Worm (Caenorhabditis elegans) whole organism, L4 larva: ENCODE data around the gene C06G3.3.
A peak's percentile ranks its signal among the peaks of the same experiment; 100 is the strongest.

Source experiments
- D1046.2 ChIP-seq: fragments of 200-800 bp; sonication (Bioruptor generic); IDR thresholded peaks from 2 replicates; pipeline ENCODE4 v1.3.6; 2022; ENCODE audit warnings: missing genetic modification characterization, missing compliant biosample characterization
- F10B5.3 ChIP-seq: sonication (generic microtip); optimal IDR thresholded peaks from 2 replicates; lab custom pipeline; 2016; ENCODE audit warnings: mild to moderate bottlenecking, missing genetic modification characterization, missing compliant biosample characterization
- F44E2.7 ChIP-seq: fragments of 200-800 bp; sonication (Bioruptor generic); IDR thresholded peaks from 2 replicates; pipeline ENCODE4 v2.1.2; 2022; ENCODE audit warnings: missing genetic modification characterization, missing compliant biosample characterization
- R02D3.7 ChIP-seq: fragments of 150-350 bp; sonication (generic microtip); optimal IDR thresholded peaks from 3 replicates; lab custom pipeline; 2014; ENCODE audit warnings: missing biosample characterization, missing genetic modification characterization
- Y48G9A.11 ChIP-seq: fragments of 200-800 bp; sonication (Bioruptor generic); IDR thresholded peaks from 2 replicates; pipeline ENCODE4 v1.3.6; 2022; ENCODE audit warnings: missing genetic modification reagents, missing genetic modification characterization, missing compliant biosample characterization
- Y75B8A.6 ChIP-seq: fragments of 200-800 bp; sonication (Bioruptor generic); IDR thresholded peaks from 2 replicates; pipeline ENCODE4 v1.3.6; 2022; ENCODE audit warnings: missing genetic modification reagents, missing genetic modification characterization, missing compliant biosample characterization
- aha-1 ChIP-seq: fragments of 150-350 bp; peaks from one replicate; lab custom pipeline; 2014; ENCODE audit warnings: missing biosample characterization, missing genetic modification characterization
- ama-1 ChIP-seq: fragments of 150-350 bp; optimal IDR thresholded peaks from 2 replicates; lab custom pipeline; 2014; ENCODE audit warnings: inconsistent platforms, mixed read lengths
- ceh-20 ChIP-seq: fragments of 200-800 bp; sonication (Bioruptor generic); IDR thresholded peaks from 2 replicates; pipeline ENCODE4 v1.3.6; 2022; ENCODE audit warnings: missing genetic modification reagents, missing genetic modification characterization, missing compliant biosample characterization
- ceh-44 ChIP-seq: fragments of 200-800 bp; sonication (Bioruptor generic); IDR thresholded peaks from 2 replicates; pipeline ENCODE4 v1.3.6; 2022; ENCODE audit warnings: missing genetic modification reagents, missing genetic modification characterization, missing compliant biosample characterization
- ctbp-1 ChIP-seq: fragments of 200-800 bp; sonication (Bioruptor generic); IDR thresholded peaks from 2 replicates; pipeline ENCODE4 v1.3.6; 2022; ENCODE audit warnings: missing genetic modification reagents, missing genetic modification characterization, missing compliant biosample characterization
- daf-19 ChIP-seq: fragments of 200-800 bp; sonication (Bioruptor generic); conservative IDR thresholded peaks from 2 replicates; pipeline ENCODE4 v1.3.6; 2022; ENCODE audit warnings: missing genetic modification characterization, missing compliant biosample characterization
- fkh-10 ChIP-seq: fragments of 150-350 bp; optimal IDR thresholded peaks from 2 replicates; lab custom pipeline; 2014; ENCODE audit warnings: missing biosample characterization, missing genetic modification reagents, missing genetic modification characterization
- hlh-30 ChIP-seq: sonication (generic microtip); optimal IDR thresholded peaks from 2 replicates; lab custom pipeline; 2017; ENCODE audit warnings: antibody characterized with exemption, mild to moderate bottlenecking, missing genetic modification characterization, missing compliant biosample characterization; ENCODE audit not compliant: insufficient read depth
- lim-7 ChIP-seq: fragments of 200-800 bp; sonication (Bioruptor generic); IDR thresholded peaks from 2 replicates; pipeline ENCODE4 v1.3.6; 2022; ENCODE audit warnings: missing genetic modification characterization, missing compliant biosample characterization
- lin-15B ChIP-seq: fragments of 150-350 bp; sonication (generic microtip); optimal IDR thresholded peaks from 3 replicates; lab custom pipeline; 2014; ENCODE audit warnings: missing biosample characterization, missing genetic modification characterization
- lin-39 ChIP-seq: fragments of 150-350 bp; optimal IDR thresholded peaks from 2 replicates; lab custom pipeline; 2014; ENCODE audit warnings: missing biosample characterization, missing genetic modification reagents, missing genetic modification characterization
- lir-3 ChIP-seq: sonication (generic microtip); optimal IDR thresholded peaks from 2 replicates; lab custom pipeline; 2016; ENCODE audit warnings: mild to moderate bottlenecking, missing genetic modification characterization, missing compliant biosample characterization
- lsy-2 ChIP-seq, 2 experiments: fragments of 150-350 bp in 1 of 2; sonication (generic microtip) in 1 of 2; optimal IDR thresholded peaks; 2 replicates each; lab custom pipeline; 2014 to 2017; ENCODE audit warnings: missing biosample characterization in 2 of 2, missing genetic modification characterization in 2 of 2
- madf-5 ChIP-seq, 2 experiments: fragments of 200-800 bp; sonication (Bioruptor generic); IDR thresholded peaks; 2 replicates each; pipeline ENCODE4 v1.3.6; 2022; ENCODE audit warnings: missing compliant biosample characterization in 2 of 2, missing genetic modification characterization in 2 of 2
- madf-9 ChIP-seq: fragments of 200-800 bp; sonication (Bioruptor generic); conservative IDR thresholded peaks from 2 replicates; pipeline ENCODE4 v1.3.6; 2022; ENCODE audit warnings: missing genetic modification reagents, missing genetic modification characterization, missing compliant biosample characterization
- mdt-29 ChIP-seq: fragments of 200-800 bp; sonication (Bioruptor generic); IDR thresholded peaks from 2 replicates; pipeline ENCODE4 v1.3.6; 2022; ENCODE audit warnings: missing genetic modification reagents, missing genetic modification characterization, missing compliant biosample characterization
- mxl-3 ChIP-seq: fragments of 200-800 bp; sonication (Bioruptor generic); optimal IDR thresholded peaks from 2 replicates; lab custom pipeline; 2018; ENCODE audit warnings: mild to moderate bottlenecking, missing genetic modification characterization, missing compliant biosample characterization
- nhr-102 ChIP-seq: sonication (generic microtip); optimal IDR thresholded peaks from 2 replicates; lab custom pipeline; 2016; ENCODE audit warnings: mild to moderate bottlenecking, missing genetic modification characterization, moderate library complexity, missing compliant biosample characterization
- nhr-11 ChIP-seq: fragments of 150-350 bp; optimal IDR thresholded peaks from 2 replicates; lab custom pipeline; 2014; ENCODE audit warnings: missing biosample characterization, missing genetic modification characterization
- nhr-111 ChIP-seq: fragments of 200-800 bp; sonication (Bioruptor generic); optimal IDR thresholded peaks from 2 replicates; lab custom pipeline; 2018; ENCODE audit warnings: mild to moderate bottlenecking, missing genetic modification characterization, missing compliant biosample characterization
- nhr-41 ChIP-seq: fragments of 200-800 bp; sonication (Bioruptor generic); IDR thresholded peaks from 2 replicates; pipeline ENCODE4 v1.3.6; 2022; ENCODE audit warnings: missing genetic modification reagents, missing genetic modification characterization, missing compliant biosample characterization
- php-3 ChIP-seq: fragments of 200-800 bp; sonication (Bioruptor generic); IDR thresholded peaks from 2 replicates; pipeline ENCODE4 v1.3.6; 2022; ENCODE audit warnings: missing genetic modification reagents, missing genetic modification characterization, missing compliant biosample characterization
- sdz-12 ChIP-seq: fragments of 200-800 bp; sonication (Bioruptor generic); optimal IDR thresholded peaks from 2 replicates; lab custom pipeline; 2018; ENCODE audit warnings: mild to moderate bottlenecking, missing genetic modification characterization, missing compliant biosample characterization
- snpc-1.2 ChIP-seq: fragments of 200-800 bp; sonication (Bioruptor generic); IDR thresholded peaks from 2 replicates; pipeline ENCODE4 v1.3.6; 2022; ENCODE audit warnings: missing genetic modification reagents, missing genetic modification characterization, missing compliant biosample characterization
- spr-1 ChIP-seq: sonication (generic microtip); optimal IDR thresholded peaks from 2 replicates; lab custom pipeline; 2016; ENCODE audit warnings: mild to moderate bottlenecking, missing genetic modification characterization, missing compliant biosample characterization
- unc-39 ChIP-seq: sonication (generic microtip); optimal IDR thresholded peaks from 2 replicates; lab custom pipeline; 2017; ENCODE audit warnings: missing biosample characterization, missing genetic modification characterization
- vab-7 ChIP-seq: fragments of 200-800 bp; sonication (Bioruptor generic); IDR thresholded peaks from 2 replicates; pipeline ENCODE4 v1.3.6; 2022; ENCODE audit warnings: missing genetic modification reagents, missing genetic modification characterization, missing compliant biosample characterization

Gene C06G3.3

DNA sequence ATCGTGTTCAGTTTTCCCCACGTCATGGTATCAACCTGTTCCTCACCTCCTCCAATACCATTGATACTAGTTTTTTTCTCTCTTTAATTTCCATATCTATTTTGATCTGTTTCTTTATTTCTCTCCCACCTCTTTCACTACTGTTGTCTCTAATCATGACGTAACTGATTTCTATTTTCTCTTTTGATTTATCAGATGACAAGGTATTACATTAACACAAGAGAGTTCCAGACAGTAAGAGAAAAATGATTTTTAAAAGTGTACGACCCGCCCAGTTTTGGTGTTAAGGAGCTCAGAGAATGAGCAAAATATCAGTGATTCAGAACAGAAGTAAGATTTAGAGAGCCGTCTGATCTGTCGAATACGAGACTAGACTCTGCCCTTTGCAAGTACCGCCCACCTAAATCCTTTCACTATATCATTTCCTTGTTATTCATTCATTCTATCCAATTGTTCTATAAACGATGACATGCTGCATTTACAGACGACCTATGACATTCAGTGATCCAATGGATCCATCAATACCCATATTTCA is 13.8 kb downstream of the C06G3.3 start, which contains the start of gene nhr-105 (continued):
- TF ChIP-seq nhr-102 (tag; lab: Kevin White, UChicago) = peak; percentile 39

DNA sequence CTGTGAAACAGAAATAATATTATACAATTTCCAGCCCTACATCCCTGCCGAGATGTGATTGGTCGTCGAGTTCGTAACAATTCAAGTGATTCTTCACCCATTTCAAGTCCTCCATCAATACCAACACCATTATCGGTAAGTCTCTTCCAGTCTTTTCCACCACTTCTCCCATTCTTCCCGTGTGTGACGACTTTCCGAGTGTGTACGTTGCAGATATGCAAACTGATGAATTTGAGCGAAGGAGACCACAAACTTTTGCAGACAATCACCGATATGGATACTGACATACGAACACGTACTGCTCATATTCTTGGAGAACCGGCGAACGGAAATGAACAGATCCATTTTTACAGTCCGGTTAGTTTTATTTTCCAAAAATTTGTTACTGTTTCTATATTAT is 15.6 kb downstream of the C06G3.3 start:
- TF ChIP-seq ctbp-1 (GFP tag; lab: Robert Waterston, UW) (no peak), snpc-1.2 (GFP tag; lab: Robert Waterston, UW) (no peak), madf-9 (no peak), php-3 (no peak), ama-1 (lab: Kevin White, UChicago) (peak; percentile 30), daf-19 (GFP tag; lab: Robert Waterston, UW) (no peak), mdt-29 (GFP tag; lab: Robert Waterston, UW) (0 out of 2 replicates have a peak, but pooled peaks have one; percentile 14), madf-5 (GFP tag; IDR thresholded peaks at IDR 0.05; lab: Robert Waterston, UW) (no peak), aha-1 (tag; lab: Kevin White, UChicago) (peak; percentile 52)

DNA sequence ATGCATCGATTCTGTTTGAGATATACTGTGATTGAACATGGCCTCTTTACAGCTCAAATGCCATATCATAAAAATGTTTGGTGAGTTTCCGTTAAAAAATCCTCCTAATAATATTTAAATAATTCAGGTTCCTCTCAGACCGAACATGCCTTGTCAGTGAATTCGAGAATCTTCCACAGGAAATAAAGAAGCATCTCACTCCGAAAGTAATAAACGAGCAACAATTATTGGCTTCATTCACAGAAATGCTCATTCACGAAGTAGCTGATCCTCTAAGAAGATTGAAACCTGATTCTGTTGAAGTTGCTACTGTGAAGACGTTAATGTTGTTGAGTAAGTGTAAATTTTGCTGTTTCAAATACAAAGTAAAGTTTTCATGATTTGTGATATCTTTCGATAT is 16.2 kb downstream of the C06G3.3 start:
- TF ChIP-seq Y48G9A.11 (no peak), mxl-3 (GFP tag; lab: Kevin White, UChicago) (no peak), nhr-41 (GFP tag; lab: Robert Waterston, UW) (no peak), lir-3 (tag; lab: Kevin White, UChicago) (no peak), F10B5.3 (tag; lab: Kevin White, UChicago) (no peak), ceh-20 (GFP tag; lab: Robert Waterston, UW) (no peak), vab-7 (GFP tag; lab: Robert Waterston, UW) (no peak), lsy-2 (tag; optimal IDR thresholded peaks at IDR 0.05; lab: Kevin White, UChicago) (no peak), lin-15B (tag; lab: Kevin White, UChicago) (no peak), nhr-111 (no peak), hlh-30 (tag; lab: Kevin White, UChicago) (no peak), nhr-11 (no peak)

DNA sequence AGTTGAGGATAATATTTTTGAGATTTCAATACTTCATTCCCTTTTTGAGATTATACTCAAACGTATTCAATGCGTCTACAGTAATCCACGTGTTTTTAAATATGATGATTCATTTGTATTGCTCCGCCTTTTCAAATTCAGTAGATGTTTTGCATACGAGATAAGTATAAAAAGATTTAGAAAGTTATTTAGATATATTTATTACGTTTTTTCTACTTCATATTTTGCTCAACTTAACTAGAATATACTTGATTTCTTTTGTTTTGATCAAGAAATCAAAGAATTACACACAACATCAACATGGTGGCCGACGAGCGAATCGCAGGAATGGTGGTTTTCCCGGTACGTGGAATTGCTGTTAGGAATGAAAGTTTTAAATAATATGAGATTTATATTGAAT is 21.8 kb downstream of the C06G3.3 start, which contains the start of gene srx-50:
Gene srx-50, plus strand, starts transcription at position 301 of the 400 bp plus-strand sequence.
- no peak for TF ChIP-seq ceh-44
- TF ChIP-seq lin-39 (tag; lab: Kevin White, UChicago) = no peak
- no peak for TF ChIP-seq nhr-111
- no peak for TF ChIP-seq D1046.2 (GFP tag; lab: Robert Waterston, UW)

DNA sequence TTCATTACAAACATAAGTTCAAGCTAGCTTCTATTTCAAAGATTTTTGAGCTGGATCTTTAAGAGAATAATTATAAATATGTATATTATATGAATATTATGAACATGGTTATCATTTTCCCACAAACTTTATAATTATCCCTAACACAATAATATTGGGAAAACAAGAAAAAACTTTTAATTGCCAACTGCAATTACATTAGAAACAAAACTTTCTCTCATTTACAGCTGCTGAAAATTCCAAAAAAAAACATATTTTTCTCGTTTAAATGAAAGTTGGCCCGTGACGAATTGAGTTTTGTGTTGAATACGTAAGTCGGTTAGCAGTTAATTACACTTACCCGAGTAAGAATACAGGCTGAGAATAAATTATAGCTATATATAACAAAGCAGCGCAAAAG is 26.8 kb downstream of the C06G3.3 start:
- TF ChIP-seq aha-1 (tag; lab: Kevin White, UChicago) (peak; percentile 90), nhr-11 (no peak), sdz-12 (GFP tag; lab: Kevin White, UChicago) (no peak), F44E2.7 (GFP tag; lab: Robert Waterston, UW) (no peak)

DNA sequence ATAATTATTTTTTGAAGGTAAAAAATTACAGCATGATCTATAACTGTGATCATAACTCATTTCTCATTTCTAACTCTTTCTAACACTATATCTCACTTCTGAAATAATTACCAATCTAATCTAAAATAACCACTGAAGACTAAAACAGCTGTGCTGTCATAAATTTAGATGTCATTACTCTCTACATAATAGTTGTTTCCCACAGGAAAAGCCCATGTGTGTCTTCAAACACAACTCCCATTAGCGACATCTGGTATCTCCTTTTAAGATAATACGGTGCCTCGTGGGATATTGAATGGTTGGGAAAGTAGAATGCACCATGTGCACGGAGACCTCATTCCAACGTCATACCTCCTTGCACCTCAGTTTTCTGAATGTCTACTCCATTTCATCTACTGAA is 29.1 kb downstream of the C06G3.3 start, which contains the start of gene Y43B11AL.1:
Gene Y43B11AL.1, plus strand, starts transcription at position 301 of the 400 bp plus-strand sequence.
- TF ChIP-seq fkh-10 (GFP tag; lab: Kevin White, UChicago) = no peak
- TF ChIP-seq F10B5.3 (tag; lab: Kevin White, UChicago) = no peak
- TF ChIP-seq lim-7 (GFP tag; lab: Robert Waterston, UW) = no peak
- TF ChIP-seq unc-39 (tag; lab: Kevin White, UChicago) = no peak
- no peak for TF ChIP-seq R02D3.7 (tag; lab: Kevin White, UChicago)
- no peak for TF ChIP-seq Y75B8A.6
- no peak for TF ChIP-seq spr-1 (tag; lab: Kevin White, UChicago)
